Fruit fly (Drosophila melanogaster): ENCODE data around the gene Cad74A.
A peak's percentile ranks its signal among the peaks of the same experiment; 100 is the strongest.

- TF ChIP-seq psq (GFP tag; optimal IDR thresholded peaks at IDR 0.05) (no peak), Hr83 (GFP tag; optimal IDR thresholded peaks at IDR 0.05; ENCODE audit: poor library complexity, severe bottlenecking) (no peak), Dfd (GFP tag; optimal IDR thresholded peaks at IDR 0.05) (no peak), rgr (GFP tag; optimal IDR thresholded peaks at IDR 0.05) (no peak), Abd-B (GFP tag; optimal IDR thresholded peaks at IDR 0.05) (no peak), dl (GFP tag; optimal IDR thresholded peaks at IDR 0.05; ENCODE audit: insufficient read depth in 1 of 2, partially characterized antibody in 2 of 2) (no peak), Rel (GFP tag; optimal IDR thresholded peaks at IDR 0.05) (no peak), Rel (tag; optimal IDR thresholded peaks at IDR 0.05) (no peak), ey (GFP tag; optimal IDR thresholded peaks at IDR 0.05) (no peak), Myc (optimal IDR thresholded peaks at IDR 0.05) (peak; percentile 24), dsf (GFP tag; optimal IDR thresholded peaks at IDR 0.05; ENCODE audit: borderline replicate concordance) (no peak), OdsH (GFP tag; optimal IDR thresholded peaks at IDR 0.05) (no peak), jim (GFP tag; optimal IDR thresholded peaks at IDR 0.05) (no peak), Vsx2 (GFP tag; optimal IDR thresholded peaks at IDR 0.05; ENCODE audit: partially characterized antibody) (no peak), Hr78 (GFP tag; optimal IDR thresholded peaks at IDR 0.05) (no peak)
Measured at dm6 chr3L:17407073-17407472, 27.7 kb upstream of the Cad74A start.
